Fruit fly (Drosophila melanogaster) whole organism, embryonic: Measurements from ENCODE around the gene Inx7.

ENCODE experiments used
- Aef1 ChIP-seq: fragments of 200-800 bp; sonication (Bioruptor generic); IDR thresholded peaks from 3 replicates; pipeline ENCODE4 v1.3.6; 2022; ENCODE audit warnings: missing biosample characterization, missing genetic modification characterization
- Atf6 ChIP-seq: fragments of 200-800 bp; sonication (Bioruptor generic); IDR thresholded peaks from 2 replicates; pipeline ENCODE4 v1.3.6; 2022; ENCODE audit warnings: missing biosample characterization, missing genetic modification characterization
- Bdp1 ChIP-seq: fragments of 200-800 bp; sonication (Bioruptor generic); optimal IDR thresholded peaks from 3 replicates; lab custom pipeline; 2016; ENCODE audit warnings: missing biosample characterization, missing genetic modification characterization
- BtbVII ChIP-seq: fragments of 200-800 bp; sonication (Bioruptor generic); optimal IDR thresholded peaks from 3 replicates; lab custom pipeline; 2017; ENCODE audit warnings: missing biosample characterization, mild to moderate bottlenecking, missing genetic modification characterization
- CG10274 ChIP-seq: fragments of 200-800 bp; sonication (Bioruptor generic); optimal IDR thresholded peaks from 3 replicates; lab custom pipeline; 2017; ENCODE audit warnings: missing biosample characterization, mild to moderate bottlenecking, missing genetic modification characterization
- CG10462 ChIP-seq: fragments of 200-800 bp; sonication (Bioruptor generic); optimal IDR thresholded peaks from 2 replicates; lab custom pipeline; 2016; ENCODE audit warnings: missing biosample characterization, missing genetic modification characterization
- CG11085 ChIP-seq: fragments of 200-800 bp; sonication (Bioruptor generic); IDR thresholded peaks from 2 replicates; pipeline ENCODE4 v1.3.6; 2022; ENCODE audit warnings: missing biosample characterization, missing genetic modification characterization
- CG12659 ChIP-seq: fragments of 200-800 bp; sonication (Bioruptor generic); optimal IDR thresholded peaks from 3 replicates; lab custom pipeline; 2017; ENCODE audit warnings: mild to moderate bottlenecking, missing biosample characterization, missing genetic modification reagents, missing genetic modification characterization
- CG13894 ChIP-seq: fragments of 200-800 bp; sonication (Bioruptor generic); optimal IDR thresholded peaks from 3 replicates; lab custom pipeline; 2018; ENCODE audit warnings: missing biosample characterization, mild to moderate bottlenecking, missing genetic modification characterization, moderate library complexity
- CG17328 ChIP-seq: fragments of 200-800 bp; sonication (Bioruptor generic); IDR thresholded peaks from 2 replicates; pipeline ENCODE4 v1.3.6; 2022; ENCODE audit warnings: missing biosample characterization, missing genetic modification characterization
- CG17385 ChIP-seq: fragments of 200-800 bp; sonication (Bioruptor generic); optimal IDR thresholded peaks from 3 replicates; lab custom pipeline; 2018; ENCODE audit warnings: missing biosample characterization, mild to moderate bottlenecking, missing genetic modification characterization
- CG2202 ChIP-seq: fragments of 200-800 bp; sonication (Bioruptor generic); optimal IDR thresholded peaks from 2 replicates; lab custom pipeline; 2018; ENCODE audit warnings: missing biosample characterization, mild to moderate bottlenecking, missing genetic modification characterization
- CG31365 ChIP-seq: fragments of 200-800 bp; sonication (Bioruptor generic); optimal IDR thresholded peaks from 2 replicates; lab custom pipeline; 2018; ENCODE audit warnings: missing biosample characterization, mild to moderate bottlenecking, missing genetic modification characterization
- CG31388 ChIP-seq: fragments of 200-800 bp; sonication (Bioruptor generic); optimal IDR thresholded peaks from 2 replicates; lab custom pipeline; 2016; ENCODE audit warnings: missing biosample characterization, missing genetic modification characterization
- CG3407 ChIP-seq: fragments of 200-800 bp; sonication (Bioruptor generic); optimal IDR thresholded peaks from 2 replicates; lab custom pipeline; 2018; ENCODE audit warnings: missing biosample characterization, mild to moderate bottlenecking, missing genetic modification characterization
- CG3726 ChIP-seq: fragments of 200-800 bp; sonication (Bioruptor generic); IDR thresholded peaks from 3 replicates; pipeline ENCODE4, ENCODE4 v1.3.6; 2022; ENCODE audit warnings: missing biosample characterization, missing genetic modification characterization
- CG4282 ChIP-seq: fragments of 200-800 bp; sonication (Bioruptor generic); optimal IDR thresholded peaks from 2 replicates; lab custom pipeline; 2016; ENCODE audit warnings: missing biosample characterization, missing genetic modification characterization
- CG4820 ChIP-seq: fragments of 200-800 bp; sonication (Bioruptor generic); optimal IDR thresholded peaks from 3 replicates; lab custom pipeline; 2016; ENCODE audit warnings: missing biosample characterization, missing genetic modification characterization
- CG6654 ChIP-seq: fragments of 200-800 bp; sonication (Bioruptor generic); optimal IDR thresholded peaks from 2 replicates; lab custom pipeline; 2017; ENCODE audit warnings: missing biosample characterization, mild to moderate bottlenecking, missing genetic modification characterization
- CG7556 ChIP-seq: fragments of 200-800 bp; sonication (Bioruptor generic); optimal IDR thresholded peaks from 2 replicates; lab custom pipeline; 2017; ENCODE audit warnings: missing biosample characterization, mild to moderate bottlenecking, missing genetic modification characterization
- CG7839 ChIP-seq: fragments of 200-800 bp; sonication (Bioruptor generic); optimal IDR thresholded peaks from 3 replicates; lab custom pipeline; 2018; ENCODE audit warnings: missing biosample characterization, mild to moderate bottlenecking, missing genetic modification characterization, moderate library complexity
- CG8388 ChIP-seq: fragments of 200-800 bp; sonication (Bioruptor generic); optimal IDR thresholded peaks from 2 replicates; lab custom pipeline; 2019; ENCODE audit warnings: missing biosample characterization, mild to moderate bottlenecking, missing genetic modification characterization, moderate library complexity
- CG9797 ChIP-seq: fragments of 200-800 bp; sonication (Bioruptor generic); optimal IDR thresholded peaks from 3 replicates; lab custom pipeline; 2018; ENCODE audit warnings: missing biosample characterization, mild to moderate bottlenecking, missing genetic modification characterization
- CrebB ChIP-seq: fragments of 200-800 bp; sonication (Bioruptor generic); optimal IDR thresholded peaks from 3 replicates; lab custom pipeline; 2018; ENCODE audit warnings: missing biosample characterization, mild to moderate bottlenecking, missing genetic modification characterization
- D19A ChIP-seq: fragments of 200-800 bp; optimal IDR thresholded peaks from 3 replicates; lab custom pipeline; 2019; ENCODE audit warnings: missing biosample characterization, mild to moderate bottlenecking, missing genetic modification characterization, moderate library complexity
- Dbx ChIP-seq: fragments of 200-800 bp; sonication (Bioruptor generic); IDR thresholded peaks from 3 replicates; pipeline ENCODE4 v1.3.6; 2022; ENCODE audit warnings: missing biosample characterization, missing genetic modification characterization
- Dfd ChIP-seq, 2 experiments: fragments of >200 bp; optimal IDR thresholded peaks; 2 replicates each; lab custom pipeline; 2017; ENCODE audit warnings: missing biosample characterization in 2 of 2, missing genetic modification characterization in 2 of 2
- Eip74EF ChIP-seq, 2 experiments: fragments of 200-800 bp in 1 of 2; fragments of >200 bp in 1 of 2; sonication (Bioruptor generic) in 1 of 2; optimal IDR thresholded peaks; 2 replicates each; lab custom pipeline; 2017 to 2019; ENCODE audit warnings: missing biosample characterization in 2 of 2, missing genetic modification characterization in 2 of 2, mild to moderate bottlenecking in 1 of 2, moderate library complexity in 1 of 2
- Ets65A ChIP-seq: fragments of 200-800 bp; sonication (Bioruptor generic); peaks from one replicate; lab custom pipeline; 2016; ENCODE audit warnings: missing biosample characterization, missing genetic modification characterization
- Ets97D ChIP-seq: fragments of 200-800 bp; sonication (Bioruptor generic); optimal IDR thresholded peaks from 3 replicates; lab custom pipeline; 2016; ENCODE audit warnings: missing biosample characterization, missing genetic modification characterization
- Hr39 ChIP-seq: fragments of >200 bp; optimal IDR thresholded peaks from 2 replicates; lab custom pipeline; 2017
- Myb ChIP-seq: fragments of 200-800 bp; sonication (Bioruptor generic); optimal IDR thresholded peaks from 2 replicates; lab custom pipeline; 2016; ENCODE audit warnings: missing biosample characterization, missing genetic modification characterization
- br ChIP-seq: fragments of >200 bp; optimal IDR thresholded peaks from 2 replicates; lab custom pipeline; 2017
- cad ChIP-seq: fragments of >200 bp; optimal IDR thresholded peaks from 2 replicates; lab custom pipeline; 2017; ENCODE audit warnings: missing biosample characterization, missing genetic modification characterization
- chif ChIP-seq, 2 experiments: fragments of 200-800 bp; sonication (Bioruptor generic); optimal IDR thresholded peaks; 3 replicates each; lab custom pipeline; 2016; ENCODE audit warnings: missing biosample characterization in 2 of 2, missing genetic modification characterization in 2 of 2
- crol ChIP-seq: fragments of 200-800 bp; sonication (Bioruptor generic); IDR thresholded peaks from 2 replicates; pipeline ENCODE4 v1.3.6; 2022; ENCODE audit warnings: missing biosample characterization, missing genetic modification characterization
- danr ChIP-seq: fragments of 200-800 bp; sonication (Bioruptor generic); IDR thresholded peaks from 2 replicates; pipeline ENCODE4 v1.3.6; 2022; ENCODE audit warnings: missing biosample characterization, missing genetic modification characterization
- disco-r ChIP-seq: fragments of 200-800 bp; sonication (Bioruptor generic); optimal IDR thresholded peaks from 2 replicates; lab custom pipeline; 2016; ENCODE audit warnings: missing biosample characterization, missing genetic modification characterization
- dysf ChIP-seq: fragments of 200-800 bp; sonication (Bioruptor generic); IDR thresholded peaks from 3 replicates; pipeline ENCODE4 v1.3.6; 2022; ENCODE audit warnings: missing biosample characterization, missing genetic modification characterization
- gem ChIP-seq: fragments of 200-800 bp; sonication (Bioruptor generic); optimal IDR thresholded peaks from 2 replicates; lab custom pipeline; 2019; ENCODE audit warnings: missing biosample characterization, mild to moderate bottlenecking, missing genetic modification characterization, moderate library complexity
- klu ChIP-seq: fragments of 200-800 bp; sonication (Bioruptor generic); IDR thresholded peaks from 2 replicates; pipeline ENCODE4 v1.3.6; 2022; ENCODE audit warnings: missing biosample characterization, missing genetic modification characterization
- luna ChIP-seq: fragments of 200-800 bp; sonication (Bioruptor generic); optimal IDR thresholded peaks from 2 replicates; lab custom pipeline; 2016; ENCODE audit warnings: missing biosample characterization, missing genetic modification characterization
- mam ChIP-seq: fragments of 200-800 bp; sonication (Bioruptor generic); optimal IDR thresholded peaks from 3 replicates; lab custom pipeline; 2016; ENCODE audit warnings: missing biosample characterization, missing genetic modification characterization
- mld ChIP-seq: fragments of 200-800 bp; sonication (Bioruptor generic); IDR thresholded peaks from 3 replicates; pipeline ENCODE4 v1.3.6; 2022; ENCODE audit warnings: missing biosample characterization, missing genetic modification characterization; ENCODE audit not compliant: partially characterized antibody
- nerfin-1 ChIP-seq: fragments of 200-800 bp; sonication (Bioruptor generic); optimal IDR thresholded peaks from 3 replicates; lab custom pipeline; 2019; ENCODE audit warnings: missing biosample characterization, mild to moderate bottlenecking, missing genetic modification characterization, moderate library complexity
- ranshi ChIP-seq: fragments of 200-800 bp; sonication (Bioruptor generic); IDR thresholded peaks from 2 replicates; pipeline ENCODE4 v1.3.6; 2022; ENCODE audit warnings: missing biosample characterization, missing genetic modification characterization
- repo ChIP-seq: fragments of 200-800 bp; sonication (Bioruptor generic); optimal IDR thresholded peaks from 2 replicates; lab custom pipeline; 2016; ENCODE audit warnings: missing biosample characterization, missing genetic modification characterization
- seq ChIP-seq: fragments of 200-800 bp; sonication (Bioruptor generic); IDR thresholded peaks from 2 replicates; pipeline ENCODE4 v1.3.6; 2022; ENCODE audit warnings: missing biosample characterization, missing genetic modification characterization
- sna ChIP-seq: fragments of 200-800 bp; sonication (Bioruptor generic); IDR thresholded peaks from 2 replicates; pipeline ENCODE4 v1.3.6; 2022; ENCODE audit warnings: missing biosample characterization, missing genetic modification characterization; ENCODE audit not compliant: partially characterized antibody
- tap ChIP-seq: fragments of 200-800 bp; optimal IDR thresholded peaks from 3 replicates; lab custom pipeline; 2019; ENCODE audit warnings: missing biosample characterization, mild to moderate bottlenecking, missing genetic modification characterization, moderate library complexity
- unc-4 ChIP-seq: fragments of 200-800 bp; sonication (Bioruptor generic); IDR thresholded peaks from 2 replicates; pipeline ENCODE4 v1.3.6; 2022; ENCODE audit warnings: missing biosample characterization, missing genetic modification characterization; ENCODE audit not compliant: partially characterized antibody
- wor ChIP-seq: fragments of 200-800 bp; sonication (Bioruptor generic); IDR thresholded peaks from 2 replicates; pipeline ENCODE4 v1.3.6; 2022; ENCODE audit warnings: missing biosample characterization, missing genetic modification characterization
- yki ChIP-seq: fragments of >200 bp; optimal IDR thresholded peaks from 3 replicates; lab custom pipeline; 2018

The Inx7 gene

DNA sequence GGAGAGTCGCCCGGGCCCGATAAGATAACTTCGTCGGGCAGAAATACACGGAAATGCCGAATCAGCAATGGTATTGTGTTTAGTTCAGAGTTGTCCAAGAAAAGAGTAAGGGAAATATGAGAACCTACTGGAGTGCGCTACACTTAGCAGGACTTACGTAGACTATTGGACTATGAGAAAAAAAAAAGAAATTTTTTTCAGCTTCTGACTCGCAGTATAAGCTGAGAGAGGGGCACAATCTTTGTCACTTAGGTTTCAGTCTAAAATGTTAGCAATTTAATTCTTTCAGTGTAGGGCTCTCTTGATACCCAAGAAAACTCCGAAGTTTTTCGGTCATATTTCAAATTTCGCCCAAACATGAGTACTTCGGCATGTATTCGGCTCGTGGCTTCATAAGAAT lies 341 bp upstream of the Inx7 start (continued):
- TF ChIP-seq CG17328 (GFP tag; lab: Robert Waterston, UW) (peak; percentile 77), CG9797 (GFP tag; lab: Kevin White, UChicago) (no peak), CG10462 (GFP tag; lab: Kevin White, UChicago) (no peak), D19A (peak; percentile 25), unc-4 (GFP tag; lab: Robert Waterston, UW) (no peak), CG2202 (tag; lab: Kevin White, UChicago) (no peak), CG7556 (GFP tag; lab: Kevin White, UChicago) (peak; percentile 62), repo (peak; percentile 52), Hr39 (lab: Kevin White, UChicago) (no peak), mam (GFP tag; lab: Kevin White, UChicago) (peak; percentile 74), CG13894 (tag; lab: Kevin White, UChicago) (peak; percentile 44), CG11085 (GFP tag; lab: Robert Waterston, UW) (peak; percentile 63), danr (GFP tag; lab: Robert Waterston, UW) (peak; percentile 64), ranshi (GFP tag; lab: Robert Waterston, UW) (peak; percentile 83), CG10274 (GFP tag; lab: Kevin White, UChicago) (peak; percentile 67), nerfin-1 (tag; lab: Kevin White, UChicago) (peak; percentile 22), Eip74EF (GFP tag; optimal IDR thresholded peaks at IDR 0.05; lab: Kevin White, UChicago) (peak in 1 of 2 experiments; percentile 24), CrebB (tag; lab: Kevin White, UChicago) (peak; percentile 49), CG7839 (tag; lab: Kevin White, UChicago) (peak; percentile 83), Myb (peak; percentile 56), Dfd (GFP tag; optimal IDR thresholded peaks at IDR 0.05; lab: Kevin White, UChicago) (no peak), gem (tag; lab: Kevin White, UChicago) (peak; percentile 81), CG31388 (peak; percentile 59), CG4282 (peak; percentile 42), Aef1 (GFP tag; lab: Robert Waterston, UW) (peak; percentile 84), sna (GFP tag; lab: Robert Waterston, UW) (no peak), Bdp1 (peak; percentile 56), yki (lab: Kevin White, UChicago) (no peak), CG12659 (peak; percentile 67), br (lab: Kevin White, UChicago) (no peak), Ets65A (peak; percentile 96), cad (no peak), CG8388 (peak; percentile 48), Ets97D (GFP tag; lab: Kevin White, UChicago) (no peak), CG3726 (no peak), chif (GFP tag; optimal IDR thresholded peaks at IDR 0.05; lab: Kevin White, UChicago) (peak; percentile 68 to 71), luna (no peak), mld (GFP tag; lab: Robert Waterston, UW) (no peak), CG17385 (GFP tag; lab: Kevin White, UChicago) (peak; percentile 70), Dbx (GFP tag; lab: Robert Waterston, UW) (peak; percentile 79), klu (GFP tag; lab: Robert Waterston, UW) (peak; percentile 34; the same call in 1 of the 2 replicates), wor (GFP tag; lab: Robert Waterston, UW) (peak; percentile 63), CG31365 (tag; lab: Kevin White, UChicago) (peak; percentile 21), Atf6 (GFP tag; lab: Robert Waterston, UW) (peak; percentile 86), crol (GFP tag; lab: Robert Waterston, UW) (no peak), dysf (peak; percentile 88), disco-r (GFP tag; lab: Kevin White, UChicago) (no peak), CG3407 (GFP tag; lab: Kevin White, UChicago) (peak; percentile 52), seq (peak; percentile 76), CG6654 (GFP tag; lab: Kevin White, UChicago) (peak; percentile 38), tap (no peak), BtbVII (GFP tag; lab: Kevin White, UChicago) (peak; percentile 18), CG4820 (GFP tag; lab: Kevin White, UChicago) (peak; percentile 63)
